Fruit fly (Drosophila melanogaster) whole organism, embryonic: Measurements from ENCODE around the gene CG8176.

Experiments
- BEAF-32 ChIP-seq: fragments of 200-800 bp; sonication (Bioruptor generic); optimal IDR thresholded peaks from 3 replicates; lab custom pipeline; 2017; ENCODE audit warnings: missing biosample characterization, missing genetic modification characterization, mild to moderate bottlenecking, moderate library complexity, missing genetic modification reagents
- CG13287 ChIP-seq: fragments of 200-800 bp; sonication (Bioruptor generic); IDR thresholded peaks from 2 replicates; pipeline ENCODE4 v1.3.6; 2022; ENCODE audit warnings: missing biosample characterization, missing genetic modification characterization; ENCODE audit not compliant: partially characterized antibody
- CG15073 ChIP-seq: fragments of 200-800 bp; sonication (Bioruptor generic); optimal IDR thresholded peaks from 2 replicates; lab custom pipeline; 2016; ENCODE audit warnings: missing biosample characterization, missing genetic modification characterization
- CG7357 ChIP-seq: fragments of 200-800 bp; sonication (Bioruptor generic); IDR thresholded peaks from 3 replicates; pipeline ENCODE4 v1.3.6; 2022; ENCODE audit warnings: missing biosample characterization, missing genetic modification characterization
- Myb ChIP-seq: fragments of 200-800 bp; sonication (Bioruptor generic); optimal IDR thresholded peaks from 2 replicates; lab custom pipeline; 2016; ENCODE audit warnings: missing biosample characterization, missing genetic modification characterization
- Tbp ChIP-seq: fragments of >200 bp; optimal IDR thresholded peaks from 2 replicates; lab custom pipeline; 2018; ENCODE audit warnings: missing biosample characterization, missing genetic modification characterization
- Xbp1 ChIP-seq: fragments of 200-800 bp; sonication (Bioruptor generic); optimal IDR thresholded peaks from 3 replicates; lab custom pipeline; 2016; ENCODE audit warnings: missing biosample characterization, mild to moderate bottlenecking, missing genetic modification characterization
- btn ChIP-seq: fragments of 200-800 bp; sonication (Bioruptor generic); optimal IDR thresholded peaks from 2 replicates; lab custom pipeline; 2016; ENCODE audit warnings: missing biosample characterization, missing genetic modification characterization
- dysf ChIP-seq: fragments of 200-800 bp; sonication (Bioruptor generic); IDR thresholded peaks from 3 replicates; pipeline ENCODE4 v1.3.6; 2022; ENCODE audit warnings: missing biosample characterization, missing genetic modification characterization
- odd ChIP-seq: fragments of 200-800 bp; sonication (Bioruptor generic); optimal IDR thresholded peaks from 2 replicates; lab custom pipeline; 2017; ENCODE audit warnings: missing biosample characterization, mild to moderate bottlenecking, missing genetic modification characterization
- sens ChIP-seq: fragments of 200-800 bp; sonication (Bioruptor generic); peaks from one replicate; lab custom pipeline; 2016; ENCODE audit warnings: missing biosample characterization, missing genetic modification characterization
- ttk ChIP-seq: fragments of 200-800 bp; sonication (Bioruptor generic); IDR thresholded peaks from 2 replicates; pipeline ENCODE4 v2.1.2; 2022; ENCODE audit warnings: missing biosample characterization, missing genetic modification characterization
- tx ChIP-seq: fragments of 200-800 bp; sonication (Bioruptor generic); optimal IDR thresholded peaks from 2 replicates; lab custom pipeline; 2016; ENCODE audit warnings: missing biosample characterization, missing genetic modification characterization

- TF ChIP-seq Xbp1 (GFP tag; lab: Kevin White, UChicago), result no peak
- no peak for TF ChIP-seq BEAF-32 (GFP tag; lab: Kevin White, UChicago)
- no peak for TF ChIP-seq CG7357 (GFP tag; lab: Robert Waterston, UW)
- no peak for TF ChIP-seq btn (GFP tag; lab: Kevin White, UChicago)
- no peak for TF ChIP-seq tx (GFP tag; lab: Kevin White, UChicago)
- no peak for TF ChIP-seq CG15073 (GFP tag; lab: Kevin White, UChicago)
- no peak for TF ChIP-seq Myb
- TF ChIP-seq Tbp (GFP tag; lab: Kevin White, UChicago), result no peak
- TF ChIP-seq CG13287 (GFP tag; lab: Robert Waterston, UW), result no peak
- no peak for TF ChIP-seq dysf
- no peak for TF ChIP-seq odd
- TF ChIP-seq ttk, result no peak
- peak; percentile 24 for TF ChIP-seq sens
Measured at dm6 chr3R:9570657-9571056, 54.9 kb downstream of the CG8176 start.
